Fruit fly (Drosophila melanogaster): ENCODE measurements around the gene Hsp60D.

Gene Hsp60D

dm6 chr2L:13414525-13415481 is 34.5 kb downstream of the Hsp60D start, which contains the start of the genes CG16956, CG42784 and CG43850:
Gene CG16956 (minus strand): TSS chr2L:13414575.
Gene CG42784 (plus strand): TSS chr2L:13415431.
Gene CG43850 (plus strand): TSS chr2L:13415431.
- TF ChIP-seq usp (GFP tag; optimal IDR thresholded peaks at IDR 0.05) (no peak), pan (optimal IDR thresholded peaks at IDR 0.05) (no peak), Dll (optimal IDR thresholded peaks at IDR 0.05) (no peak), psq (optimal IDR thresholded peaks at IDR 0.05) (no peak), CG8478 (optimal IDR thresholded peaks at IDR 0.05) (no peak), EcR (GFP tag; optimal IDR thresholded peaks at IDR 0.05) (no peak)

- TF ChIP-seq pan (optimal IDR thresholded peaks at IDR 0.05) (no peak), usp (GFP tag; optimal IDR thresholded peaks at IDR 0.05) (no peak), EcR (GFP tag; optimal IDR thresholded peaks at IDR 0.05) (no peak), psq (optimal IDR thresholded peaks at IDR 0.05) (no peak), CG8478 (optimal IDR thresholded peaks at IDR 0.05) (no peak)
These were observed 37.1 kb downstream of the Hsp60D start, which contains the start of gene Flad2 for dm6 chr2L:13412219-13412618. Gene Flad2 (plus strand): TSS chr2L:13412519.

dm6 chr2L:13411566-13411965 is 37.7 kb downstream of the Hsp60D start, which contains the start of gene Vm34Ca:
Gene Vm34Ca (minus strand): TSS chr2L:13411631.
- TF ChIP-seq psq (optimal IDR thresholded peaks at IDR 0.05) (no peak), Dll (optimal IDR thresholded peaks at IDR 0.05) (no peak), CG8478 (optimal IDR thresholded peaks at IDR 0.05) (no peak), EcR (GFP tag; optimal IDR thresholded peaks at IDR 0.05) (no peak), usp (GFP tag; optimal IDR thresholded peaks at IDR 0.05) (no peak), pan (optimal IDR thresholded peaks at IDR 0.05) (no peak)

DNA sequence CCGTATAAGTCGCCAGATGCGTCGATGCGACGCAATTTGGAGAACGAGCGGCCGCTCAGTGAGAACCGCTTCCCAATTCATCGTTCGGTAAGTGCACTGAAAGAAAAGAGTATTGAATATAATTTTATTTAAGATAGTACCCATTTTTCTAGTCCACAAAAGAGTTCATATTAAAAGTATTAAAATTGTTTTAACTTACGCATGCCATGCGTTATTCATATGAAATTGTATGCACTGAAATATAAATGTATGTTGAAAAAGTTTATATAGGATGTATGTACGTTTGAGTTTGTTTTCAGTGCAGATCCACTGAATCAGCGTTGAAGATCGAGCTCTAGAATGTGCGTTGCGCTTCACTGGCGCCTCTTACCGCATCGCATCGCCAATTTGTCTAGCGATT is 49.7 kb downstream of the Hsp60D start:
- TF ChIP-seq EcR (GFP tag; optimal IDR thresholded peaks at IDR 0.05) = no peak
- no peak for TF ChIP-seq CG8478 (optimal IDR thresholded peaks at IDR 0.05)
- no peak for TF ChIP-seq psq (optimal IDR thresholded peaks at IDR 0.05)
- no peak for TF ChIP-seq pan (optimal IDR thresholded peaks at IDR 0.05)
- no peak for TF ChIP-seq usp (GFP tag; optimal IDR thresholded peaks at IDR 0.05)
- no peak for TF ChIP-seq Dll (optimal IDR thresholded peaks at IDR 0.05)

DNA sequence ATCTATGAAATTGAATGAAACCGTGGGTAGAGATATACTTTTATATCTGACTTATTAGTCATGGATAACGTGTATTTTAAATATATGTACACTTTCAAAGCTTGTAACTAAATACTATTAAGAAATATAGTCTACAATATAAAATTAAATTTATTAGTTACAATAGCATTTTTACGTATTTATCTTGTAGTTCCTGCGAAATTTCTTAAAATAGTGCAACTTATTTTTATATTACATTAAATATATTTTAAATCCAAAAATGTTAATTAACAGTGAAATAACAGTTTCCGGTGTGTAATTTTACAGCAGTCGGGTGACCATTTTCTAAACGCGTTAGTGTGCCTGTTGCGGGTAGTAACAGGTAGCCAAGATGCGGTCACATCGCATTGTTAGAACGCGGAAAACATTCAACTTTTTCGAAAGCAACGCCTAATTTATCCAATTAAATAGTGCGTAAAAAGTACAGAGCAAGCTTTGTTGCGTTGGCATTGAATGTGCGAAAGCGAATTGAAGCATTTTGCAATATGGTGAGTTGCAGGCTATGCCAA is 50.6 kb downstream of the Hsp60D start, which contains the start of the genes CG10859 and CG7110:
CG10859 (minus strand) TSS at position 51 of the 548 bp plus-strand sequence.
CG7110 (plus strand) TSS at position 378 of the 548 bp plus-strand sequence.
- TF ChIP-seq psq (optimal IDR thresholded peaks at IDR 0.05) (no peak), CG8478 (optimal IDR thresholded peaks at IDR 0.05) (no peak), Dll (optimal IDR thresholded peaks at IDR 0.05) (no peak), EcR (GFP tag; optimal IDR thresholded peaks at IDR 0.05) (no peak), usp (GFP tag; optimal IDR thresholded peaks at IDR 0.05) (no peak), pan (optimal IDR thresholded peaks at IDR 0.05) (no peak)
